Worm (Caenorhabditis elegans): ENCODE measurements around the gene F41H10.4.

Gene F41H10.4

ce11 chrIV:5400609-5401008, 36.2 kb downstream of the F41H10.4 start, which contains the start of gene ZK616.1:
Gene ZK616.1 (plus strand): TSS chrIV:5400909.
- TF ChIP-seq hlh-30 (tag; optimal IDR thresholded peaks at IDR 0.05; ENCODE audit: insufficient read depth) (no peak), hlh-8 (tag; optimal IDR thresholded peaks at IDR 0.05) (no peak), ceh-18 (tag; optimal IDR thresholded peaks at IDR 0.05) (no peak), ceh-48 (tag; optimal IDR thresholded peaks at IDR 0.05) (no peak), hlh-15 (tag; optimal IDR thresholded peaks at IDR 0.05) (no peak), hlh-13 (GFP tag; optimal IDR thresholded peaks at IDR 0.05) (no peak), elt-2 (tag; optimal IDR thresholded peaks at IDR 0.05) (no peak), dve-1 (tag; optimal IDR thresholded peaks at IDR 0.05) (no peak), T23F11.4 (GFP tag; optimal IDR thresholded peaks at IDR 0.05) (no peak), K02D7.2 (tag; optimal IDR thresholded peaks at IDR 0.05) (no peak), npax-4 (tag; optimal IDR thresholded peaks at IDR 0.05) (no peak), hlh-6 (tag; optimal IDR thresholded peaks at IDR 0.05) (no peak), syd-9 (tag; optimal IDR thresholded peaks at IDR 0.05) (no peak), nhr-11 (tag; optimal IDR thresholded peaks at IDR 0.05) (no peak)

DNA sequence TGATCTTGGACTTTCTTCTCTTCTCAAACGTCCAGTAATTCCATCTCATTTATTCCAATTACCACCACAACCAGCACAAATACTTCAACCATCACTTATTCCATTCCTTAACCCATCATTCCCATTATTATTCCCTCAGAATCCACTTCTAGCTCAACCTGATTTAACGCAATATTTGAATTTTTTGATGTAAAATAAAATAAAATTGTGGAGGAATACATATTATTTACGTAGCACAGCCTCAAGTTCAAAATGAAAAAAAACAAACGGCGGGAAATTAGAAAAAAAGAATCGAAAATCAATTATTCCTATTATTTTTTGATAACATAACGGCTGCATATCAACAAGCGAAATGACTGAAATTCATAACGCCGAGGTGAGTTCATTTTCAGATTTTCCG, 41.0 kb downstream of the F41H10.4 start, which contains the start of gene ZK616.61:
Gene ZK616.61, plus strand, starts transcription at position 301 of the 400 bp plus-strand sequence.
- TF ChIP-seq odd-2 (tag; optimal IDR thresholded peaks at IDR 0.05) (no peak), sox-2 (GFP tag; IDR thresholded peaks at IDR 0.05) (no peak), ztf-16 (tag; optimal IDR thresholded peaks at IDR 0.05) (no peak), mec-3 (tag; optimal IDR thresholded peaks at IDR 0.05; ENCODE audit: borderline replicate concordance) (no peak), ceh-24 (tag; optimal IDR thresholded peaks at IDR 0.05) (no peak), hlh-6 (tag; optimal IDR thresholded peaks at IDR 0.05) (no peak), unc-55 (GFP tag; optimal IDR thresholded peaks at IDR 0.05) (no peak), ceh-22 (tag; optimal IDR thresholded peaks at IDR 0.05) (no peak), hlh-8 (tag; optimal IDR thresholded peaks at IDR 0.05) (no peak), pros-1 (tag; optimal IDR thresholded peaks at IDR 0.05) (no peak), pax-1 (tag; optimal IDR thresholded peaks at IDR 0.05) (no peak), ets-4 (tag; optimal IDR thresholded peaks at IDR 0.05) (no peak), pha-4 (tag; optimal IDR thresholded peaks at IDR 0.05) (no peak), ceh-48 (tag; optimal IDR thresholded peaks at IDR 0.05) (no peak), sdc-2 (tag; optimal IDR thresholded peaks at IDR 0.05) (no peak), dve-1 (tag; optimal IDR thresholded peaks at IDR 0.05) (no peak), unc-3 (GFP tag; conservative IDR thresholded peaks at IDR 0.05) (no peak), unc-3 (tag; optimal IDR thresholded peaks at IDR 0.05) (no peak), pha-2 (tag; optimal IDR thresholded peaks at IDR 0.05) (no peak)

DNA sequence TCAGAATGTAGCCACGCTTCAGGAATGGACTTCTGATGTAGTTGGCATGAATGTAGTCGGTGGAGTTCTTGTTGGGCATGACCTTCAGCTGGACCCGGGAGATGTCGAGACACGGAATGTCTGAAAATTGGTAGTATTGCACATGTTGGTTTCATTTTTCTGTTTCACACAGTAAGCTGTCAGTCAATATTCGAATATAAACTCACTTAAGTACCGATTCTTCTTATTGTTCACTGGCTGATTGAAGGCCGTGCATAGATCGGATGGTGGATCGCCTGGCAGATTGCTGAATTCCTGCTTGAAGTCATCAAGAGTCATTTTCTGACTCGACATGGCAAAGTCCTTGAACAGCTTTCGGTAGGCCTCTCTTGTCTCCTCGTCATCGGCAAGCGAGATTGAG, 44.8 kb downstream of the F41H10.4 start:
- no peak for TF ChIP-seq ceh-2 (tag; optimal IDR thresholded peaks at IDR 0.05)
- TF ChIP-seq tbx-7 (tag; optimal IDR thresholded peaks at IDR 0.05): no peak
- TF ChIP-seq hlh-6 (tag; optimal IDR thresholded peaks at IDR 0.05): no peak
- TF ChIP-seq gmeb-2 (tag; optimal IDR thresholded peaks at IDR 0.05): no peak

DNA sequence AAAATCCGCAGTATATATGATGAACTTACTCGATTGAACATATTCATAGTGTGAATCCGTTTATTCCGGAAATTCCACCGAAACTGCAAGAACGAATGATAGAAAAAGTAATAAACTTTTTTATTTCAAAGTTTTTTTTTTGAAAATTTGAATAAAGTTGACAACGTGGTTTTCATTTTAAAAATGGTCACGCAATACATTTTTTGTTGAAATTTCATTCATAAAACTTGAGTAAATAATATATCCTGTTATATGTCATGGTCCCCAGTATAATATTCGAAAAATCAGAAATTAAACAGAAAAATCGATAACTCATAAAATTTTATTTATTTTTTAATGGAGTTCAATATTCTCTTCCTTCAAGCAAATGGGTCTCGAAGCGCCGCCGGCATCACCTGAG, 46.8 kb downstream of the F41H10.4 start, which contains the start of gene ZK616.65:
Gene ZK616.65, minus strand, starts transcription at position 101 of the 400 bp plus-strand sequence.
- no peak for TF ChIP-seq nfya-1 (tag; optimal IDR thresholded peaks at IDR 0.05)
- TF ChIP-seq unc-3 (GFP tag; conservative IDR thresholded peaks at IDR 0.05): no peak
- TF ChIP-seq unc-3 (tag; optimal IDR thresholded peaks at IDR 0.05): no peak
- no peak for TF ChIP-seq Y22D7AL.16 (tag; optimal IDR thresholded peaks at IDR 0.05)
- no peak for TF ChIP-seq pros-1 (tag; optimal IDR thresholded peaks at IDR 0.05)
- no peak for TF ChIP-seq nhr-232 (tag; optimal IDR thresholded peaks at IDR 0.05)
- TF ChIP-seq gmeb-2 (tag; optimal IDR thresholded peaks at IDR 0.05): no peak
- TF ChIP-seq ceh-14 (tag; optimal IDR thresholded peaks at IDR 0.05): no peak
- no peak for TF ChIP-seq unc-42 (tag; optimal IDR thresholded peaks at IDR 0.05)
- TF ChIP-seq K02D7.2 (tag; optimal IDR thresholded peaks at IDR 0.05): no peak
- TF ChIP-seq ztf-16 (tag; optimal IDR thresholded peaks at IDR 0.05): no peak
- no peak for TF ChIP-seq zip-5 (tag; optimal IDR thresholded peaks at IDR 0.05)
- no peak for TF ChIP-seq ceh-9 (tag; optimal IDR thresholded peaks at IDR 0.05)
- no peak for TF ChIP-seq fkh-6 (tag; optimal IDR thresholded peaks at IDR 0.05)
- TF ChIP-seq fax-1 (tag; optimal IDR thresholded peaks at IDR 0.05): no peak
- TF ChIP-seq ama-1 (optimal IDR thresholded peaks at IDR 0.05): no peak
- no peak for TF ChIP-seq T23F11.4 (GFP tag; optimal IDR thresholded peaks at IDR 0.05)
- no peak for TF ChIP-seq ceh-24 (tag; optimal IDR thresholded peaks at IDR 0.05)
- TF ChIP-seq npax-4 (tag; optimal IDR thresholded peaks at IDR 0.05): no peak
- no peak for TF ChIP-seq dve-1 (tag; optimal IDR thresholded peaks at IDR 0.05)
- TF ChIP-seq sox-2 (GFP tag; IDR thresholded peaks at IDR 0.05): no peak
